Worm (Caenorhabditis elegans): ENCODE data around the gene str-162.

Gene str-162

DNA sequence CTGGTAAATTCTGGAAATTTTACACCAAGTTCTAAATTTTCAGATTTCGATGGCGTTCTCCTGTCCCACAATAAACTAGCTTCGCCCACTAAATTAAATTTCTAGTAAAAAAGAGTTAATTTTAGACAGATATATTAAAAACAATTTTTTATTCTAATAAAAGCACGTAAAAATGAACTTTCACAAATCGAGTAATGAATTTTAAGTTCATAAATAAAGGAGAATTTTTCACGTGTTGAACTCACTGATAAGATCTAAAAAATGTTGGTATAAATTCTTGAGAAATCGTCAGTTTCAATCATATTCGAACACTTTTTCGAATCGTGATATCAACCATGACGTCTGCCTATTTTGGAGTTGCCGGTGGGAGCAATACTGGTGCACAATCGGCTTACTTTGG, 3.7 kb downstream of the str-162 start, which contains the start of gene ssq-2:
Gene ssq-2, plus strand, starts transcription at position 301 of the 400 bp plus-strand sequence.
- TF ChIP-seq rnt-1 (tag; optimal IDR thresholded peaks at IDR 0.05) (no peak), nfya-1 (tag; optimal IDR thresholded peaks at IDR 0.05) (no peak), unc-86 (tag; optimal IDR thresholded peaks at IDR 0.05) (no peak), pha-2 (tag; optimal IDR thresholded peaks at IDR 0.05) (no peak), sdc-2 (tag; optimal IDR thresholded peaks at IDR 0.05) (no peak), che-1 (tag; optimal IDR thresholded peaks at IDR 0.05) (no peak), dmd-4 (tag; optimal IDR thresholded peaks at IDR 0.05; ENCODE audit: borderline replicate concordance) (no peak), madf-2 (tag; optimal IDR thresholded peaks at IDR 0.05) (no peak), pros-1 (tag; optimal IDR thresholded peaks at IDR 0.05) (no peak), fkh-6 (tag; optimal IDR thresholded peaks at IDR 0.05) (no peak), hlh-6 (tag; optimal IDR thresholded peaks at IDR 0.05) (no peak), ceh-34 (tag; optimal IDR thresholded peaks at IDR 0.05) (no peak), ttx-3 (tag; optimal IDR thresholded peaks at IDR 0.05) (no peak), F13H6.1 (tag; optimal IDR thresholded peaks at IDR 0.05) (no peak)

DNA sequence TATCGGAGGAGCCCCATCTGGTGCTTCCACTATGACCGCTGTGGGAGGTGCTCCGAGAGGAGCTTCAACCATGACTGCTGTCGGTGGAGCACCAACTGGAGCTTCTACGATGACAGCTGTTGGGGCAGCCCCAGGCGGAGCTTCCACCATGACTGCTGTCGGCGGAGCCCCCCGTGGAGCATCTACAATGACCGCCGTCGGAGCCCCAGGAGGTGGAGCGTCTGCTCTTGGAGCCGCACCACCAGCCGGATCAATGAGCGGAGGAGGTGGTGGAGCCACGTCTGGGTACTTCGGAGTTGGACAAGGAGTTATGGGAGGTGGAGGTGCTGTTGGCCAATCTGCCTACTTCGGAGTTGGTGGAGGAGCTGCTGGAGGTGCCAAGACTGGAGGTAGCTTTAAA, 4.8 kb downstream of the str-162 start:
- TF ChIP-seq nfya-1 (tag; optimal IDR thresholded peaks at IDR 0.05) = no peak
- TF ChIP-seq ref-2 (tag; optimal IDR thresholded peaks at IDR 0.05) = peak; percentile 4

DNA sequence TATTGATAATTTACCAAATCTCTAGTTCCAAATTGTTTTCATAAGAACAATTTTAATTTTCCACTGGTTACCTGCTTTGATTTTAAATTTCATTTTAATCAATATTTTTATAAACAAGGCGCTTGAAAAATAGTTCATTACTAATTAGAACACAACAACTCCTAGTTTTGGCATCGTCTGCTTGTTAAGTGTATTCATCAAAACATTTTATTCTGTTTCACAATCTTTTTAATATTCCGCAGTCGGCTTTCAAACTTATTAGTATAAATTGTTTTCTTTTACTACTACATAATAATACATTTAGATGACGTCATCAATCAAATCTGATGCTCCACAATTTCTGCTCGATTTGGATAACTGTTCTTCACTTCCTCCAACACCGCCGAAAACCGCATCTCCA, 10.3 kb downstream of the str-162 start, which contains the start of gene pes-1:
Gene pes-1, plus strand, starts transcription at position 301 of the 400 bp plus-strand sequence.
- TF ChIP-seq Y22D7AL.16 (tag; optimal IDR thresholded peaks at IDR 0.05) = no peak
- no peak for TF ChIP-seq ceh-9 (tag; optimal IDR thresholded peaks at IDR 0.05)
- no peak for TF ChIP-seq tbx-2 (tag; optimal IDR thresholded peaks at IDR 0.05)
- no peak for TF ChIP-seq nfya-1 (tag; optimal IDR thresholded peaks at IDR 0.05)
- no peak for TF ChIP-seq elt-2 (tag; optimal IDR thresholded peaks at IDR 0.05)
- no peak for TF ChIP-seq odd-2 (tag; optimal IDR thresholded peaks at IDR 0.05)
- TF ChIP-seq pax-1 (tag; optimal IDR thresholded peaks at IDR 0.05) = no peak
- no peak for TF ChIP-seq ets-4 (tag; optimal IDR thresholded peaks at IDR 0.05)
- no peak for TF ChIP-seq T23F11.4 (GFP tag; optimal IDR thresholded peaks at IDR 0.05)
- TF ChIP-seq ttx-3 (tag; optimal IDR thresholded peaks at IDR 0.05) = no peak
- no peak for TF ChIP-seq ceh-6 (GFP tag; optimal IDR thresholded peaks at IDR 0.05)
- no peak for TF ChIP-seq nhr-11 (tag; optimal IDR thresholded peaks at IDR 0.05)

DNA sequence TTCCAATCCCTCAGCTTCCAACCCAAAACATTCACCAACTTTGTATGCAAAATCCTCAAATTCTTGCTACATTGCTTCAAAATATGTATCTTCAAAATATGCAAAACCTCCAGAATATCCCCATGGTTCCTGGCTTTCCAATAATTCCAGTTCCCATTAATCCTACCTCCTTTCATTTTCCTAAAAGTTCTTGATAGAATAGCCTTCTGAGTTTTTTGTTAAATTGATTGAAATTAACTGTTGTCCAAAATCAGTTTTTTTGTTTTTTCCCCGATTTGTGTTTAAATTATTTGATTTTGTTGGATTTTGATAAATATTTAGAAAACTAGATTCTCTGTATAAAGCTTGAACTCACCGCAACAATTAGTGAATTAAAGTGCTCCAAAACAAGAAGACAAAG, 13.0 kb downstream of the str-162 start:
- TF ChIP-seq C38D4.7 (GFP tag; optimal IDR thresholded peaks at IDR 0.05) = no peak
- no peak for TF ChIP-seq ceh-18 (tag; optimal IDR thresholded peaks at IDR 0.05)
- no peak for TF ChIP-seq ceh-6 (GFP tag; optimal IDR thresholded peaks at IDR 0.05)
- no peak for TF ChIP-seq mec-3 (tag; optimal IDR thresholded peaks at IDR 0.05; ENCODE audit: borderline replicate concordance)
- TF ChIP-seq F13H6.1 (tag; optimal IDR thresholded peaks at IDR 0.05) = no peak
- no peak for TF ChIP-seq sox-4 (tag; optimal IDR thresholded peaks at IDR 0.05)
- no peak for TF ChIP-seq unc-55 (GFP tag; optimal IDR thresholded peaks at IDR 0.05)
- no peak for TF ChIP-seq unc-42 (tag; optimal IDR thresholded peaks at IDR 0.05)

DNA sequence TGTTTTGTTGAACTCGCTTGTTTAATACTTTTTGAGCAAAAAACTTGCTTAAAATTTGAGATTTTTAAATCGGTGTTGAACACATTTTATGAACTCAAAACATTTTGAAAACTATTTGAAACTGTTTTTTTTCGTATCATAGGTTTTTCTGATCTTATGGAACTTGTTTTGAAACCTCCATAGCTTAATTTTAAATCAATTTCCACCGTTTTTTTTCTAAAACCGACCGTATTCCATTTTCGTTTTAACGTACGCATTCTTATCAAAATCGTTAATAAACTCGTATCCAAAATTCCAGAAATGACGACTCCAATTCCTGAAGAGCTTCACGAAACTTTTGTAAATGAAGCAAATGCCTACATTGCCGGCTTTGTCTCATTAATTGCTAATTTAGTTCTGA, 16.2 kb downstream of the str-162 start, which contains the start of gene srm-2:
Gene srm-2, plus strand, starts transcription at position 301 of the 400 bp plus-strand sequence.
- no peak for TF ChIP-seq pat-9 (tag; optimal IDR thresholded peaks at IDR 0.05)
- no peak for TF ChIP-seq che-1 (tag; optimal IDR thresholded peaks at IDR 0.05)
- TF ChIP-seq lim-6 (tag; optimal IDR thresholded peaks at IDR 0.05) = no peak
- TF ChIP-seq C08G9.2 (tag; optimal IDR thresholded peaks at IDR 0.05) = no peak
- no peak for TF ChIP-seq ceh-34 (tag; optimal IDR thresholded peaks at IDR 0.05)
- no peak for TF ChIP-seq Y22D7AL.16 (tag; optimal IDR thresholded peaks at IDR 0.05)
- TF ChIP-seq unc-42 (tag; optimal IDR thresholded peaks at IDR 0.05) = no peak
- no peak for TF ChIP-seq odd-2 (tag; optimal IDR thresholded peaks at IDR 0.05)
- TF ChIP-seq ceh-2 (tag; optimal IDR thresholded peaks at IDR 0.05) = no peak
- no peak for TF ChIP-seq pqm-1 (tag; optimal IDR thresholded peaks at IDR 0.05)
- TF ChIP-seq ceh-24 (tag; optimal IDR thresholded peaks at IDR 0.05) = no peak

All from whole organism, late embryonic.